Fruit fly (Drosophila melanogaster) whole organism, wandering third instar larva: Measurements from ENCODE around the gene CG12362.

Experiments
- Abd-B ChIP-seq: fragments of >200 bp; optimal IDR thresholded peaks from 2 replicates; lab custom pipeline; 2017; ENCODE audit warnings: missing biosample characterization, missing genetic modification characterization
- CG32264 ChIP-seq: fragments of 200-800 bp; sonication (Bioruptor generic); optimal IDR thresholded peaks from 2 replicates; lab custom pipeline; 2016; ENCODE audit warnings: missing biosample characterization, missing genetic modification characterization
- CG9705 ChIP-seq: fragments of 200-800 bp; sonication (Bioruptor generic); optimal IDR thresholded peaks from 2 replicates; lab custom pipeline; 2018; ENCODE audit warnings: missing biosample characterization, mild to moderate bottlenecking, missing genetic modification characterization
- CrebA ChIP-seq: fragments of 200-800 bp; sonication (Bioruptor generic); optimal IDR thresholded peaks from 2 replicates; lab custom pipeline; 2016; ENCODE audit warnings: missing biosample characterization, mild to moderate bottlenecking, missing genetic modification characterization, borderline replicate concordance
- Dfd ChIP-seq: fragments of >200 bp; optimal IDR thresholded peaks from 2 replicates; lab custom pipeline; 2017; ENCODE audit warnings: missing biosample characterization, missing genetic modification characterization
- Dif ChIP-seq: fragments of 200-275, 200-300 bp; sonication (Bioruptor generic); optimal IDR thresholded peaks from 2 replicates; lab custom pipeline; 2018; ENCODE audit warnings: missing biosample characterization, missing genetic modification characterization; ENCODE audit not compliant: partially characterized antibody
- GATAd ChIP-seq: sonication (Bioruptor generic); optimal IDR thresholded peaks from 2 replicates; lab custom pipeline; 2016; ENCODE audit warnings: missing biosample characterization, missing genetic modification characterization
- HLH106 ChIP-seq: fragments of 200-800 bp; optimal IDR thresholded peaks from 3 replicates; lab custom pipeline; 2019; ENCODE audit warnings: missing biosample characterization, mild to moderate bottlenecking, missing genetic modification characterization, moderate library complexity
- Hnf4 ChIP-seq: fragments of 200-800 bp; sonication (Bioruptor generic); optimal IDR thresholded peaks from 2 replicates; lab custom pipeline; 2016; ENCODE audit warnings: missing biosample characterization, mild to moderate bottlenecking, missing genetic modification characterization
- Hr78 ChIP-seq: fragments of >200 bp; optimal IDR thresholded peaks from 2 replicates; lab custom pipeline; 2017; ENCODE audit warnings: missing biosample characterization, missing genetic modification characterization
- Hr83 ChIP-seq: fragments of 200-300 bp; sonication (Bioruptor generic); optimal IDR thresholded peaks from 2 replicates; lab custom pipeline; 2016; ENCODE audit warnings: missing biosample characterization, mild to moderate bottlenecking, missing genetic modification characterization, moderate library complexity; ENCODE audit not compliant: poor library complexity, severe bottlenecking
- Jra ChIP-seq: sonication (Bioruptor generic); optimal IDR thresholded peaks from 2 replicates; lab custom pipeline; 2016; ENCODE audit warnings: missing biosample characterization, missing genetic modification characterization
- Myc ChIP-seq: fragments of >200 bp; optimal IDR thresholded peaks from 2 replicates; lab custom pipeline; 2017
- N ChIP-seq: fragments of >200 bp; optimal IDR thresholded peaks from 2 replicates; lab custom pipeline; 2018; ENCODE audit warnings: missing biosample characterization, missing external identifiers, missing genetic modification characterization
- Rel ChIP-seq, 2 experiments: fragments of 200-800 bp; sonication (Bioruptor generic) in 1 of 2; optimal IDR thresholded peaks; 2 replicates in 1 of 2; 3 replicates in 1 of 2; lab custom pipeline; 2016 to 2019; ENCODE audit warnings: mild to moderate bottlenecking in 2 of 2, missing biosample characterization in 2 of 2, missing genetic modification characterization in 2 of 2, moderate library complexity in 1 of 2
- Sp1 ChIP-seq: fragments of 200-800 bp; sonication (Bioruptor generic); optimal IDR thresholded peaks from 3 replicates; lab custom pipeline; 2019; ENCODE audit warnings: missing biosample characterization, mild to moderate bottlenecking, missing genetic modification characterization, moderate library complexity
- Vsx2 ChIP-seq: fragments of 200-300, 225-300 bp; sonication (Bioruptor generic); optimal IDR thresholded peaks from 2 replicates; lab custom pipeline; 2018; ENCODE audit warnings: missing biosample characterization, missing genetic modification characterization; ENCODE audit not compliant: partially characterized antibody
- br ChIP-seq: fragments of 200-800 bp; sonication (Bioruptor generic); optimal IDR thresholded peaks from 2 replicates; lab custom pipeline; 2016; ENCODE audit warnings: missing biosample characterization, missing genetic modification characterization
- dl ChIP-seq, 2 experiments: fragments of 175-275, 200-275 bp in 1 of 2; fragments of 200-275 bp in 1 of 2; sonication (Bioruptor generic); optimal IDR thresholded peaks; lab custom pipeline; 2018; ENCODE audit warnings: mild to moderate bottlenecking in 2 of 2, missing biosample characterization in 2 of 2, missing genetic modification characterization in 2 of 2, moderate library complexity in 2 of 2; ENCODE audit not compliant: partially characterized antibody in 2 of 2, insufficient read depth in 1 of 2
- dsf ChIP-seq: sonication (Bioruptor generic); optimal IDR thresholded peaks from 2 replicates; lab custom pipeline; 2016; ENCODE audit warnings: missing biosample characterization, missing genetic modification characterization, borderline replicate concordance
- ey ChIP-seq: fragments of 200-800 bp; sonication (Bioruptor generic); optimal IDR thresholded peaks from 2 replicates; lab custom pipeline; 2016; ENCODE audit warnings: missing biosample characterization, missing genetic modification characterization
- foxo ChIP-seq, 2 experiments: fragments of 200-800 bp; sonication (Bioruptor generic); optimal IDR thresholded peaks; 2 replicates in 1 of 2; 3 replicates in 1 of 2; lab custom pipeline; 2016 to 2017; ENCODE audit warnings: missing biosample characterization in 2 of 2, missing genetic modification characterization in 2 of 2
- h ChIP-seq: fragments of 200-800 bp; sonication (Bioruptor generic); optimal IDR thresholded peaks from 3 replicates; lab custom pipeline; 2016; ENCODE audit warnings: missing biosample characterization, mild to moderate bottlenecking, missing genetic modification characterization
- jim ChIP-seq: fragments of 175-275, 200-325 bp; sonication (Bioruptor generic); optimal IDR thresholded peaks from 2 replicates; lab custom pipeline; 2016; ENCODE audit warnings: missing biosample characterization, mild to moderate bottlenecking, missing genetic modification characterization
- pan ChIP-seq: fragments of >200 bp; optimal IDR thresholded peaks from 2 replicates; lab custom pipeline; 2017
- psq ChIP-seq: fragments of 200-800 bp; sonication (Bioruptor generic); optimal IDR thresholded peaks from 3 replicates; lab custom pipeline; 2017; ENCODE audit warnings: missing biosample characterization, mild to moderate bottlenecking, missing genetic modification characterization, moderate library complexity
- rgr ChIP-seq: fragments of 200-800 bp; sonication (Bioruptor generic); optimal IDR thresholded peaks from 3 replicates; lab custom pipeline; 2016; ENCODE audit warnings: missing biosample characterization, mild to moderate bottlenecking, missing genetic modification characterization
- sv ChIP-seq: fragments of 200-800 bp; sonication (Bioruptor generic); optimal IDR thresholded peaks from 3 replicates; lab custom pipeline; 2016; ENCODE audit warnings: missing biosample characterization, missing genetic modification characterization
- tai ChIP-seq: sonication (Bioruptor generic); optimal IDR thresholded peaks from 2 replicates; lab custom pipeline; 2016; ENCODE audit warnings: missing biosample characterization, missing genetic modification characterization
- usp ChIP-seq: fragments of >200 bp; optimal IDR thresholded peaks from 2 replicates; lab custom pipeline; 2017; ENCODE audit warnings: missing biosample characterization, missing genetic modification characterization
- woc ChIP-seq: sonication (Bioruptor generic); optimal IDR thresholded peaks from 2 replicates; lab custom pipeline; 2016; ENCODE audit warnings: missing biosample characterization, mild to moderate bottlenecking, missing genetic modification characterization

Gene CG12362

DNA sequence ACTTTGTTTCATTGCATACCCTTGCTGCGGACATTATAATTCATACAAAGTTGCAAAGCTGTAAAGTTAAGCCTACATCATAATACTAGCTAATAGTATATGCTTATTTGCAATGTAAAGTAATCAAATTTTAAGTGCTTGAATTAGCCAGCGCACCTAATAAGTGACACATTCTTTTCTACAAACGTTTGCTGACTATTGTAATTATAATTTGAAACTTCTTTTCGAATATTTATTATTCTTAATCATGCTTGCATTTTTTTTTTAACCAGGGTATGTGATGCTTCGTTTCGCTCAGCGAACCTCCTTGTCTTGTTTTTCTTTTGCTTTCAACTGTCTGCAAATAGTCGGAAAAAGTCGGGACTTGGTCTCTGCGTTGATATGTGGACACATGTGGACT lies 30.8 kb upstream of the CG12362 start:
- TF ChIP-seq dsf (GFP tag; lab: Kevin White, UChicago) (no peak), tai (GFP tag; lab: Kevin White, UChicago) (no peak), Hr83 (GFP tag; lab: Kevin White, UChicago) (no peak), Myc (lab: Kevin White, UChicago) (no peak), Abd-B (no peak), N (GFP tag; lab: Kevin White, UChicago) (no peak), GATAd (GFP tag; lab: Kevin White, UChicago) (no peak), foxo (GFP tag; optimal IDR thresholded peaks at IDR 0.05; lab: Kevin White, UChicago) (no peak), Dfd (GFP tag; lab: Kevin White, UChicago) (no peak)

DNA sequence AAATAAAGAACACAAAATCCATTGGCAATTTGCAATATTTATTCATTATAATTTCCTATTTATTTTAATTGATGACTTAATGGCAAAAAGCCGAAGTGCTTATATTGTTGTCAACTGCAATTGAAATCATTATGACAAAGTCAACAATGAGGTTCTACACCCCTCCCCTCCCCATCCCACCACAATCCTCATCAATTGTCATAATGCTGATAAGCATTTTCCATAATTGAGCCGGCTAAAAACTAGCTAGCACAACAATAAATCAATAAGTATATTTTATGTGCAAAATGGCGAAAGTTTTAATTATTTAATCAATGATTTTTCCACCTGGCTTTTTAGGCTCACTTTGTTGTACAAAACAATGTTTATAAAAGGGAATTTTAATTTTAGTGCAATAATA lies 29.7 kb upstream of the CG12362 start:
- TF ChIP-seq rgr (GFP tag; lab: Kevin White, UChicago), result no peak
- no peak for TF ChIP-seq ey
- TF ChIP-seq Dif, result no peak
- TF ChIP-seq Hr78 (GFP tag; lab: Kevin White, UChicago), result no peak
- no peak for TF ChIP-seq CG32264
- TF ChIP-seq HLH106 (tag; lab: Kevin White, UChicago), result no peak
- TF ChIP-seq Myc (lab: Kevin White, UChicago), result no peak
- TF ChIP-seq woc (GFP tag; lab: Kevin White, UChicago), result no peak
- no peak for TF ChIP-seq GATAd (GFP tag; lab: Kevin White, UChicago)

DNA sequence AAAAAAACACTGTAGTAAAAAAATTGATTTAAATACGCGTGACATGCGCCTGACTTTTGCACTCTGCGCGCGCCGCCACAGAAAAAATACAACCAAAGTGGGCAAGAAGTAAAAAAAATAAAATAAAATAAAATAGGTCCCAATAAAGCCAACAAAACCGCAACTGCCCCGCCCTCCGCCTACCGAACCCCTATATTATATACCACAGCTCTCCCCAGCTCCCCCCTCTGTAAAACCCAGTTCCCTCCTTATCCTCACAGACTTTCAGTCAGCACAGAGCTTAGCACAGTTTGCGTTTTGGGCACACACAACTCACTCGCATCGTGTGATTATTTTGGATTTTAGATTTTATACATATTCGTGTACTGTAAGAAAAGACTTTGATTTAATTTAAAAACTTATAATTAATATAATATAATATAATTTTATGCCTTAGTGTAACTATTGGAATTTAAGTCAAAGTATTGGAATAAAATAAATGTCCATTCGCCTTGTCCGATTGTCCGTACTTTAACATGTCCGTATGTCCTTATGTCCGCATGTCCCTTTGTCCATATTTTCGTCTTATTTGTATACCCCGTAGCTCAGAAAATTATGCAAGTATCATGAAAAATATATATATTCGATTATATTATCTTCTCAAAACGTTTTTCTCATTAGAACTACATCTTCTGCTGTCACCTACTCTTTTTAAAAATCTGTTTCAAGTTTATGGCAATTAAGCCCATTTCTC lies 27.7 kb upstream of the CG12362 start:
- TF ChIP-seq CG9705 (GFP tag; lab: Kevin White, UChicago) (no peak), sv (no peak), Rel (GFP tag; optimal IDR thresholded peaks at IDR 0.05; lab: Kevin White, UChicago) (no peak), Rel (tag; optimal IDR thresholded peaks at IDR 0.05; lab: Kevin White, UChicago) (no peak), Myc (lab: Kevin White, UChicago) (no peak), Hr83 (GFP tag; lab: Kevin White, UChicago) (no peak), psq (GFP tag; lab: Kevin White, UChicago) (peak; percentile 11), Dfd (GFP tag; lab: Kevin White, UChicago) (no peak)

DNA sequence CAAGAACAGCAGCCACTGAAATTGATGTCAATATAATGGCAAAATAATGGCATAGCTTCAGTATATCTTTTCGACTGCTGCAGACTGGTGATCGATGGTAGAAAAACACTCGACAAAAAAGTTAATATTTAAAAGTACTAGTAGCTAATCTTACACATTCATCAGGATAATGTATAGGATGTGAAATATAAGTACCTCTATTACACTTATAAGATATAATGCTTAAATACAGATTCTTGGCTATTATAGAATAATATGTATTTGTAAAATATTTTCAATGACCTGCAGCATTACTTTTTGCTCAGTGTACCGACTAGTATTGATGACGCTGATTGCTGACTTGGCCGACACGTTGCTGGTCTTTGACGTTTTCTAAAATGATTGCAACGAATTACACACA lies 26.4 kb upstream of the CG12362 start:
- no peak for TF ChIP-seq usp
- no peak for TF ChIP-seq Jra (GFP tag; lab: Kevin White, UChicago)
- TF ChIP-seq h (GFP tag; lab: Kevin White, UChicago), result no peak
- TF ChIP-seq dl (GFP tag; optimal IDR thresholded peaks at IDR 0.05; lab: Kevin White, UChicago; ENCODE audit: insufficient read depth in 1 of 2, partially characterized antibody in 2 of 2), result no peak
- TF ChIP-seq Hr83 (GFP tag; lab: Kevin White, UChicago), result no peak
- no peak for TF ChIP-seq Sp1 (GFP tag; lab: Kevin White, UChicago)
- no peak for TF ChIP-seq foxo (GFP tag; optimal IDR thresholded peaks at IDR 0.05; lab: Kevin White, UChicago)
- no peak for TF ChIP-seq Hnf4
- TF ChIP-seq tai (GFP tag; lab: Kevin White, UChicago), result no peak
- TF ChIP-seq br (GFP tag; lab: Kevin White, UChicago), result no peak
- no peak for TF ChIP-seq CrebA (GFP tag; lab: Kevin White, UChicago)
- no peak for TF ChIP-seq Abd-B
- TF ChIP-seq GATAd (GFP tag; lab: Kevin White, UChicago), result no peak
- TF ChIP-seq dsf (GFP tag; lab: Kevin White, UChicago), result no peak
- TF ChIP-seq pan (lab: Kevin White, UChicago), result no peak
- TF ChIP-seq Vsx2 (GFP tag; lab: Kevin White, UChicago), result no peak
- no peak for TF ChIP-seq Hr78 (GFP tag; lab: Kevin White, UChicago)
- no peak for TF ChIP-seq CG9705 (GFP tag; lab: Kevin White, UChicago)
- no peak for TF ChIP-seq rgr (GFP tag; lab: Kevin White, UChicago)
- TF ChIP-seq jim, result no peak
